Worm (Caenorhabditis elegans) whole organism, L1 larva: ENCODE results near the gene wrt-5.

Experiments used
- F16B12.6 ChIP-seq: fragments of 150-350 bp; optimal IDR thresholded peaks from 2 replicates; lab custom pipeline; 2014; ENCODE audit warnings: missing biosample characterization, missing genetic modification characterization
- fkh-4 ChIP-seq: sonication (generic microtip); optimal IDR thresholded peaks from 2 replicates; lab custom pipeline; 2016; ENCODE audit warnings: missing compliant biosample characterization, missing genetic modification characterization, borderline replicate concordance

- no peak for TF ChIP-seq fkh-4
- TF ChIP-seq F16B12.6: no peak
Measured at ce11 chrIV:4004221-4004620, 47.2 kb downstream of the wrt-5 start.
